Fruit fly (Drosophila melanogaster): ENCODE data around the gene CG4650.
"Not testable (repeated sequence)": the region's sequence is repeated elsewhere in the genome, so short reads cannot be mapped to it uniquely, and the experiment has no call there.

Gene CG4650

DNA sequence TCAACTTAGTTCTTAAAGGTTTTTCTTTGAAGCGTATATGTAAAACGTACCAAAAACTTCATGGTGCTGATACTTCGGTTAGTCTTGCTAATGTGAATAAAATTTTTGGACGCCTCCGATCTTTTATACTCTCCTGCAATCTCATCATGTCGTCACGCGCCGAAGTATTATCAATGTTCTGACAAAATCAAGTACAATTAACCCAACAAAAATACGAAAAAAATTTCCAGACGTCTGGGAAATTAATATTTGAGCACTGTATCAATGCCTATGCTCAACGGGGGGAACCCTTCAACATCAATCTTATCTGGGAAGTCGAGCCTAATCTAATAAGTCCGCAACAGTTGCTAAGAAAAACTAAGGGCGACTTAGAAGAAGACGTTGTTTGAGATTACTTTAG, 37.1 kb downstream of the CG4650 start, which contains the start of gene CG31775:
TSS of gene CG31775 (minus strand) at position 101 of the 400 bp plus-strand sequence.
- not testable (repeated sequence) for TF ChIP-seq CG8478, CTCF (optimal IDR thresholded peaks at IDR 0.05)

DNA sequence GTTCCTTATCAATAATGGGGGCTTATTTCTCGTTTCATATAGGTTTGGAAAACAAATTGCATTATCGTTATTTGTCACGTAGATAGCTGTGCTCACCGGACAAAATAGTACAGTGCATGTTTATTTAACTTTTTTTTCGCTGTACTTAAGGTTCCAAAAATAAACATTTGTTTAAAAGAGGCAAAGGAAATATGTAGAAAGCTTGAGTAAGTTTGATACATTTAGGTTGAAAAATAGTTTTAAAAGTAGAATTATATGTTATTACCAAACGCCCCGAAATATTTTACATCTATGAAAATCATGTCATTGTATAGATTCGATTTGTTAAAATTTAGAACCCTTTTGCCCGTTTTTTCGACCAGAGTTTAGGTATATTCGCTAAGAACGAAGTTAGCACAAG, 39.2 kb downstream of the CG4650 start, which contains the start of gene CG31835:
TSS of gene CG31835 (plus strand) at position 301 of the 400 bp plus-strand sequence.
- TF ChIP-seq CTCF, CG8478 (optimal IDR thresholded peaks at IDR 0.05): not testable (repeated sequence)

DNA sequence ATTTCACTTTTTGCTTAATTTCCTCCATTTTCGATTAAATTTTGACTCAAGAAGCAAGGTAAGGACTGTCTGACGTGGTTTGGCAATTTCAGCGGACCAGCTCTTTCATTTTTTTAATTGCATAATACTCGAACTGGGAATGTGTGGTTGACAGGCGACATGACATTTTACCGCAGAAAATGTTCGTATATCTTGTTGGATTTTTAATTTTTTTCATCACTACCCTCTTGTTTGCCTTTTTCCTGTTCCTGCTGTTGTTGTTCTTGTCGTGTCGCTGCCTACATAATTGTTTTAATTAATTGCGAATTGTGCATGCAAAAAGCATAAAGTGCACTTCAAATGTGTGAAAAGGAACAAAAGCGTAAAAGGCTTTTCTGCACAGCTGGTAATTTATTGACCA, 44.7 kb downstream of the CG4650 start, which contains the start of gene CG42685:
TSS of gene CG42685 (minus strand) at position 101 of the 400 bp plus-strand sequence.
- TF ChIP-seq CTCF (optimal IDR thresholded peaks at IDR 0.05) (no peak), CG8478 (optimal IDR thresholded peaks at IDR 0.05) (no peak)
